Worm (Caenorhabditis elegans) whole organism, L3 larva: Measurements from ENCODE around the gene C06H5.8.
"Not testable (repeated sequence)": the region's sequence is repeated elsewhere in the genome, so short reads cannot be mapped to it uniquely, and the experiment has no call there.

Source experiments
- R02D3.7 ChIP-seq: fragments of 150-350 bp; optimal IDR thresholded peaks from 2 replicates; lab custom pipeline; 2014; ENCODE audit warnings: missing biosample characterization, missing genetic modification characterization
- ZK546.5 ChIP-seq: sonication (generic microtip); optimal IDR thresholded peaks from 2 replicates; lab custom pipeline; 2017; ENCODE audit warnings: missing biosample characterization, missing genetic modification characterization
- aly-2 ChIP-seq: fragments of 150-350 bp; optimal IDR thresholded peaks from 2 replicates; lab custom pipeline; 2014; ENCODE audit warnings: missing biosample characterization, missing genetic modification characterization
- ceh-16 ChIP-seq: sonication (generic microtip); optimal IDR thresholded peaks from 2 replicates; lab custom pipeline; 2017; ENCODE audit warnings: missing biosample characterization, missing genetic modification characterization
- ceh-28 ChIP-seq: fragments of 150-350 bp; optimal IDR thresholded peaks from 2 replicates; lab custom pipeline; 2014; ENCODE audit warnings: missing biosample characterization, missing genetic modification reagents, missing genetic modification characterization
- ceh-82 ChIP-seq: fragments of 150-350 bp; optimal IDR thresholded peaks from 2 replicates; lab custom pipeline; 2014; ENCODE audit warnings: missing biosample characterization, missing genetic modification characterization
- ceh-9 ChIP-seq: sonication (generic microtip); optimal IDR thresholded peaks from 2 replicates; lab custom pipeline; 2018; ENCODE audit warnings: missing biosample characterization, missing genetic modification characterization
- daf-12 ChIP-seq: fragments of 150-350 bp; optimal IDR thresholded peaks from 2 replicates; lab custom pipeline; 2014; ENCODE audit warnings: missing biosample characterization, missing genetic modification reagents, missing genetic modification characterization
- egl-27 ChIP-seq: sonication (generic microtip); optimal IDR thresholded peaks from 4 replicates; lab custom pipeline; 2017; ENCODE audit warnings: missing biosample characterization, missing genetic modification reagents, missing genetic modification characterization
- egl-5 ChIP-seq: fragments of 150-350 bp; optimal IDR thresholded peaks from 2 replicates; lab custom pipeline; 2017; ENCODE audit warnings: missing biosample characterization, missing genetic modification reagents, missing genetic modification characterization, inconsistent platforms
- elt-1 ChIP-seq: fragments of 150-350 bp; optimal IDR thresholded peaks from 2 replicates; lab custom pipeline; 2014; ENCODE audit warnings: missing biosample characterization, missing genetic modification characterization
- elt-2 ChIP-seq: sonication (generic microtip); optimal IDR thresholded peaks from 2 replicates; lab custom pipeline; 2016; ENCODE audit warnings: missing genetic modification reagents, mild to moderate bottlenecking, missing genetic modification characterization, missing compliant biosample characterization
- eor-1 ChIP-seq, 2 experiments: fragments of 150-350 bp; optimal IDR thresholded peaks; 2 replicates each; lab custom pipeline; 2014 to 2018; ENCODE audit warnings: missing biosample characterization in 2 of 2, missing genetic modification characterization in 2 of 2
- fkh-10 ChIP-seq: sonication (generic microtip); optimal IDR thresholded peaks from 2 replicates; lab custom pipeline; 2017; ENCODE audit warnings: missing biosample characterization, missing genetic modification reagents, missing genetic modification characterization
- fos-1 ChIP-seq: fragments of 150-350 bp; optimal IDR thresholded peaks from 2 replicates; lab custom pipeline; 2014; ENCODE audit warnings: missing biosample characterization, missing genetic modification characterization
- hmg-11 ChIP-seq: sonication (generic microtip); optimal IDR thresholded peaks from 2 replicates; lab custom pipeline; 2016; ENCODE audit warnings: missing genetic modification characterization, missing compliant biosample characterization
- jun-1 ChIP-seq: fragments of 150-350 bp; optimal IDR thresholded peaks from 2 replicates; lab custom pipeline; 2014; ENCODE audit warnings: missing biosample characterization, missing genetic modification reagents, missing genetic modification characterization
- lin-39 ChIP-seq: fragments of 150-350 bp; optimal IDR thresholded peaks from 2 replicates; lab custom pipeline; 2018; ENCODE audit warnings: missing biosample characterization, missing genetic modification reagents, missing genetic modification characterization
- lsy-12 ChIP-seq: sonication (generic microtip); optimal IDR thresholded peaks from 2 replicates; lab custom pipeline; 2016; ENCODE audit warnings: mild to moderate bottlenecking, missing genetic modification characterization, missing compliant biosample characterization
- mdl-1 ChIP-seq: fragments of 150-350 bp; optimal IDR thresholded peaks from 2 replicates; lab custom pipeline; 2014; ENCODE audit warnings: missing biosample characterization, missing genetic modification characterization
- mml-1 ChIP-seq: fragments of 150-350 bp; sonication (generic microtip); optimal IDR thresholded peaks from 3 replicates; lab custom pipeline; 2014; ENCODE audit warnings: missing biosample characterization, missing genetic modification characterization
- nfya-1 ChIP-seq: sonication (generic microtip); optimal IDR thresholded peaks from 2 replicates; lab custom pipeline; 2017; ENCODE audit warnings: missing genetic modification characterization, mild to moderate bottlenecking, missing compliant biosample characterization, antibody characterized with exemption, moderate library complexity; ENCODE audit not compliant: insufficient read depth
- nhr-12 ChIP-seq: fragments of 150-350 bp; optimal IDR thresholded peaks from 2 replicates; lab custom pipeline; 2014; ENCODE audit warnings: missing biosample characterization, missing genetic modification characterization
- nhr-23 ChIP-seq: fragments of 150-350 bp; optimal IDR thresholded peaks from 2 replicates; lab custom pipeline; 2014; ENCODE audit warnings: missing biosample characterization, missing genetic modification reagents, missing genetic modification characterization
- nhr-237 ChIP-seq: fragments of 150-350 bp; optimal IDR thresholded peaks from 2 replicates; lab custom pipeline; 2014; ENCODE audit warnings: missing biosample characterization, missing genetic modification characterization
- nhr-25 ChIP-seq: sonication (generic microtip); optimal IDR thresholded peaks from 2 replicates; lab custom pipeline; 2017; ENCODE audit warnings: missing biosample characterization, missing genetic modification characterization
- nhr-28 ChIP-seq: fragments of 150-350 bp; optimal IDR thresholded peaks from 2 replicates; lab custom pipeline; 2014; ENCODE audit warnings: missing biosample characterization, missing genetic modification characterization
- nhr-77 ChIP-seq: fragments of 150-350 bp; optimal IDR thresholded peaks from 2 replicates; lab custom pipeline; 2014; ENCODE audit warnings: missing biosample characterization, missing genetic modification characterization
- pha-4 ChIP-seq: fragments of 150-350 bp; optimal IDR thresholded peaks from 2 replicates; lab custom pipeline; 2014; ENCODE audit warnings: missing biosample characterization, missing genetic modification reagents, missing genetic modification characterization
- sea-2 ChIP-seq: fragments of 150-350 bp; sonication (generic microtip); optimal IDR thresholded peaks from 4 replicates; lab custom pipeline; 2014; ENCODE audit warnings: missing biosample characterization, missing genetic modification reagents, missing genetic modification characterization
- snpc-4 ChIP-seq: fragments of 150-350 bp; optimal IDR thresholded peaks from 2 replicates; lab custom pipeline; 2014; ENCODE audit warnings: missing biosample characterization, missing genetic modification characterization
- tbx-2 ChIP-seq: sonication (generic microtip); optimal IDR thresholded peaks from 2 replicates; lab custom pipeline; 2016; ENCODE audit warnings: mild to moderate bottlenecking, missing genetic modification characterization, missing compliant biosample characterization
- unc-39 ChIP-seq: sonication (generic microtip); optimal IDR thresholded peaks from 4 replicates; lab custom pipeline; 2017; ENCODE audit warnings: missing biosample characterization, missing genetic modification characterization
- unc-62 ChIP-seq: fragments of 150-350 bp; sonication (generic microtip); optimal IDR thresholded peaks from 4 replicates; lab custom pipeline; 2014; ENCODE audit warnings: missing biosample characterization, missing genetic modification reagents, missing genetic modification characterization
- zag-1 ChIP-seq: fragments of 150-350 bp; optimal IDR thresholded peaks from 2 replicates; lab custom pipeline; 2014; ENCODE audit warnings: missing biosample characterization, missing genetic modification characterization
- ztf-11 ChIP-seq: fragments of 150-350 bp; optimal IDR thresholded peaks from 2 replicates; lab custom pipeline; 2014; ENCODE audit warnings: missing biosample characterization, missing genetic modification characterization
- ztf-4 ChIP-seq: fragments of 150-350 bp; optimal IDR thresholded peaks from 2 replicates; lab custom pipeline; 2014; ENCODE audit warnings: missing biosample characterization, missing genetic modification characterization

Gene C06H5.8

DNA sequence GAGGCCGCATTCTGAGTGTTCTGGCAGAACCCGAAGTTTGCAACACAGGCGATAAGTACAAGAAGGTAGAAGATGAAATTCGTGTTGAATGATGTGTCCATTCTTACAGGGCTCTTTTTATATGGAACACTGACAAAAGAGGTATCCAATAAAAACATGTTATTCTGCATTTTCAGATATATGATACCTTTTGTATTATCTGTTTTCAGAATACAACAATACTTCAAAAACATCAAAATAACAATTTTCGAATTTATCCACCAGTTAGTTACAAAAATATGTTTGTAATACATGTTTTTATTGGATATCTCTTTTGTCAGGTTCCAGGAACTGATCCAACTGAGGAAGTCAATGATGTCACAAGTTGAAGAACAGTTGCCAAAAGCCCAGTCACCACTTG is 21.2 kb upstream of the C06H5.8 start, which contains the start of gene C06H5.13:
TSS of gene C06H5.13 (minus strand) at position 101 of the 400 bp plus-strand sequence.
- not testable (repeated sequence) for TF ChIP-seq nhr-25 (tag; lab: Kevin White, UChicago); unc-39 (tag; lab: Kevin White, UChicago); ceh-82

DNA sequence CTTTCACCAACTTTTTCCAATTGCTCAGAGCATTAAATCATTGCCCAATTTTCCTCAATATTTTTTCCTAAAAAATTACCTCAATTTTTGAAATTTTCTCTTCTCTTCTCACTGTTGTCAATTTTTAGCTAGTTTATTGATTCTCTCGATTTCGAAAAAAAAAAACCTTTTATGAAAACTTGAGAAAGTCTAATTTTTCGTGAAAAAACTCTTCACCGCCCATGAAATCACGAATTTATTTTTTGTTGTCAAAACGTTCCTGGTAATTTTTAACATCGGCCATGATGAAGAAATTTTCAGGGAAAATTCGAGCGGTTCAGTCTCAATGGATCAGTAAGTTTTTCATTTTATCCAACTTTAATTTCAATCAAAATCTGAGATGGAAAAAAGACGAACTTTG is 19.3 kb upstream of the C06H5.8 start, which contains the start of gene fbxa-157:
TSS of gene fbxa-157 (plus strand) at position 301 of the 400 bp plus-strand sequence.
- TF ChIP-seq lsy-12 (tag; lab: Kevin White, UChicago) (no peak), nhr-23 (tag; lab: Kevin White, UChicago) (no peak), nhr-237 (tag; lab: Kevin White, UChicago) (no peak), tbx-2 (tag; lab: Kevin White, UChicago) (no peak), hmg-11 (tag; lab: Kevin White, UChicago) (no peak), ceh-82 (no peak), ceh-16 (tag; lab: Kevin White, UChicago) (no peak), ZK546.5 (tag; lab: Kevin White, UChicago) (no peak), egl-5 (tag; lab: Kevin White, UChicago) (no peak), ceh-9 (no peak), fkh-10 (no peak), mml-1 (tag; lab: Kevin White, UChicago) (no peak), lin-39 (tag; lab: Kevin White, UChicago) (no peak), nhr-25 (tag; lab: Kevin White, UChicago) (no peak), R02D3.7 (tag; lab: Kevin White, UChicago) (no peak), zag-1 (no peak), elt-1 (tag; lab: Kevin White, UChicago) (no peak), nhr-12 (tag; lab: Kevin White, UChicago) (no peak), mdl-1 (tag; lab: Kevin White, UChicago) (no peak), elt-2 (tag; lab: Kevin White, UChicago) (no peak)

DNA sequence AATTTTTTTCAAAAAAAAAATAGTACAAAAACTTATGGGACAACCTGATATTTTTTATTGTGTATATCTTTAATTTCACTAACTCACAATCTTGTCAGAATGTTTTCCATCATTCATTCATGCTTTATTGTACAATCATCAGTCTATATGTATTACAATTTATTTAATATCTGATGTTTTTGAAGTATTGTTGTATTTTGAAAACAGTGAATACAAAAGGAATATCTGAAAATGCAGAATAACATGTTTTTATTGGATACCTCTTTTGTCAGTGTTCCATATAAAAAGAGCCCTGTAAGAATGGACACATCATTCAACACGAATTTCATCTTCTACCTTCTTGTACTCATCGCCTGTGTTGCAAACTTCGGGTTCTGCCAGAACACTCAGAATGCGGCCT is 15.0 kb upstream of the C06H5.8 start, which contains the start of gene C06H5.14:
TSS of gene C06H5.14 (plus strand) at position 301 of the 400 bp plus-strand sequence.
- not testable (repeated sequence) for TF ChIP-seq lin-39 (tag; lab: Kevin White, UChicago); sea-2 (GFP tag; lab: Kevin White, UChicago); mml-1 (tag; lab: Kevin White, UChicago)

- peak; percentile 56 for TF ChIP-seq nhr-25 (tag; lab: Kevin White, UChicago)
- no peak for TF ChIP-seq R02D3.7 (tag; lab: Kevin White, UChicago)
- no peak for TF ChIP-seq lin-39 (tag; lab: Kevin White, UChicago)
- TF ChIP-seq nhr-23 (tag; lab: Kevin White, UChicago), result peak; percentile 50
- no peak for TF ChIP-seq snpc-4 (tag; lab: Kevin White, UChicago)
- no peak for TF ChIP-seq ztf-4 (tag; lab: Kevin White, UChicago)
- no peak for TF ChIP-seq ceh-9
- no peak for TF ChIP-seq egl-5 (tag; lab: Kevin White, UChicago)
- TF ChIP-seq aly-2 (tag; lab: Kevin White, UChicago), result no peak
- peak; percentile 66 for TF ChIP-seq ceh-28 (tag; lab: Kevin White, UChicago)
These were observed 13.1 kb upstream of the C06H5.8 start for ce11 chrV:17905765-17906164.

DNA sequence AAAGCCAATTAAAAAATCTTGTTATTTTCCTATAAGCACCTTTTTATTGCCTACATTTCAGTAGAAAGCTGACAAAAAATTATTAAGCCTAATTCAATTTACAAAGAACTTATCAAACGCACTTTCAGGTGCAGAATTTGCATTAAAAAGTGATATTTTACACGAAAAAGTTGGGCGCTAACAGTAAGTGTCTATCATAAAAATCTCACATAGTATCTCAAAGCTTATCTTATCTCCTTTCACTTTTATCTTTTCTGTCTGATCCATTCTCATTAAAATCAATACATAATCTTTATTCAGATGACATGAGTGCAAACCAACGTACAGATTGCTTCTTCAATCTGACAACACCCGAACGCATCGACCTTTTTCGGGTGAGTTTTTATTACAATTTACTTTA is 8.8 kb upstream of the C06H5.8 start, which contains the start of gene dcar-1:
TSS of gene dcar-1 (plus strand) at position 301 of the 400 bp plus-strand sequence.
- TF ChIP-seq daf-12 (tag; lab: Kevin White, UChicago) (no peak), egl-27 (no peak), nhr-237 (tag; lab: Kevin White, UChicago) (no peak), elt-2 (tag; lab: Kevin White, UChicago) (no peak), mml-1 (tag; lab: Kevin White, UChicago) (no peak), fos-1 (tag; lab: Kevin White, UChicago) (no peak), sea-2 (GFP tag; lab: Kevin White, UChicago) (no peak)
- TF ChIP-seq, all 47 proteins: peak for 0

- TF ChIP-seq pha-4 (tag; lab: Kevin White, UChicago) (peak; percentile 86), nhr-77 (tag; lab: Kevin White, UChicago) (no peak), R02D3.7 (tag; lab: Kevin White, UChicago) (no peak), jun-1 (tag; lab: Kevin White, UChicago) (peak; percentile 40), nhr-28 (tag; lab: Kevin White, UChicago) (no peak), ceh-82 (peak; percentile 71), fkh-10 (peak; percentile 24), tbx-2 (tag; lab: Kevin White, UChicago) (no peak), unc-39 (tag; lab: Kevin White, UChicago) (no peak), egl-27 (no peak), fos-1 (tag; lab: Kevin White, UChicago) (no peak), nhr-237 (tag; lab: Kevin White, UChicago) (no peak), lsy-12 (tag; lab: Kevin White, UChicago) (no peak), unc-62 (no peak), eor-1 (tag; optimal IDR thresholded peaks at IDR 0.05; lab: Kevin White, UChicago) (peak in 1 of 2 experiments; percentile 56), ztf-11 (tag; lab: Kevin White, UChicago) (no peak), ceh-9 (no peak), daf-12 (tag; lab: Kevin White, UChicago) (no peak), elt-2 (tag; lab: Kevin White, UChicago) (peak; percentile 21), ceh-28 (tag; lab: Kevin White, UChicago) (peak; percentile 64), nhr-23 (tag; lab: Kevin White, UChicago) (peak; percentile 89), ztf-4 (tag; lab: Kevin White, UChicago) (no peak), ceh-16 (tag; lab: Kevin White, UChicago) (no peak), snpc-4 (tag; lab: Kevin White, UChicago) (peak; percentile 47), lin-39 (tag; lab: Kevin White, UChicago) (peak; percentile 35), nhr-12 (tag; lab: Kevin White, UChicago) (no peak), nfya-1 (tag; lab: Kevin White, UChicago) (peak; percentile 75)
These were observed 2.6 kb downstream of the C06H5.8 start, which contains the start of gene E01B7.2 for ce11 chrV:17921423-17921822. Gene E01B7.2, plus strand, starts transcription at chrV:17921772.
